Worm (Caenorhabditis elegans) whole organism, young adult: Measurements from ENCODE around the gene smg-3.

Experiments
- B0019.2 ChIP-seq: fragments of 200-800 bp; sonication (Bioruptor generic); conservative IDR thresholded peaks from 2 replicates; pipeline ENCODE4 v1.3.6; 2022; ENCODE audit warnings: missing genetic modification reagents, missing genetic modification characterization, missing compliant biosample characterization
- D2030.7 ChIP-seq: fragments of 200-800 bp; sonication (Bioruptor generic); IDR thresholded peaks from 2 replicates; pipeline ENCODE4 v1.3.6; 2022; ENCODE audit warnings: missing genetic modification reagents, missing genetic modification characterization, missing compliant biosample characterization
- F10E7.11 ChIP-seq: sonication (generic microtip); optimal IDR thresholded peaks from 2 replicates; lab custom pipeline; 2017; ENCODE audit warnings: mild to moderate bottlenecking, missing genetic modification characterization, moderate library complexity, missing compliant biosample characterization
- F23B12.7 ChIP-seq: sonication (generic microtip); optimal IDR thresholded peaks from 2 replicates; lab custom pipeline; 2017; ENCODE audit warnings: missing genetic modification characterization, mild to moderate bottlenecking, missing compliant biosample characterization, antibody characterized with exemption, moderate library complexity; ENCODE audit not compliant: insufficient read depth
- F33H1.4 ChIP-seq: fragments of 200-800 bp; sonication (Bioruptor generic); IDR thresholded peaks from 2 replicates; pipeline ENCODE4 v1.3.6; 2022; ENCODE audit warnings: missing genetic modification reagents, missing genetic modification characterization, missing compliant biosample characterization
- F55B11.4 ChIP-seq: sonication (generic microtip); optimal IDR thresholded peaks from 2 replicates; lab custom pipeline; 2016; ENCODE audit warnings: missing compliant biosample characterization, missing genetic modification characterization, borderline replicate concordance; ENCODE audit not compliant: insufficient read depth
- F57A8.1 ChIP-seq: fragments of 200-800 bp; sonication (Bioruptor generic); optimal IDR thresholded peaks from 2 replicates; lab custom pipeline; 2018; ENCODE audit warnings: mild to moderate bottlenecking, missing genetic modification characterization, moderate library complexity, missing compliant biosample characterization
- K12H6.12 ChIP-seq: fragments of 200-800 bp; sonication (Bioruptor generic); optimal IDR thresholded peaks from 2 replicates; lab custom pipeline; 2018; ENCODE audit warnings: mild to moderate bottlenecking, missing genetic modification characterization, missing compliant biosample characterization
- T07F8.4 ChIP-seq: sonication (generic microtip); optimal IDR thresholded peaks from 2 replicates; lab custom pipeline; 2016; ENCODE audit warnings: mild to moderate bottlenecking, missing genetic modification characterization, moderate library complexity, missing compliant biosample characterization
- Y53F4B.3 ChIP-seq: fragments of 200-800 bp; sonication (Bioruptor generic); IDR thresholded peaks from 2 replicates; pipeline ENCODE4 v1.3.6; 2022; ENCODE audit warnings: missing genetic modification reagents, missing genetic modification characterization, missing compliant biosample characterization
- Y95B8A.8 ChIP-seq: fragments of 200-800 bp; sonication (Bioruptor generic); IDR thresholded peaks from 2 replicates; pipeline ENCODE4 v1.3.6; 2022; ENCODE audit warnings: missing genetic modification reagents, missing genetic modification characterization, missing compliant biosample characterization
- ZK185.1 ChIP-seq: sonication (generic microtip); optimal IDR thresholded peaks from 2 replicates; lab custom pipeline; 2016; ENCODE audit warnings: mild to moderate bottlenecking, missing genetic modification characterization, missing compliant biosample characterization; ENCODE audit not compliant: poor library complexity, severe bottlenecking
- akir-1 ChIP-seq: fragments of 200-800 bp; sonication (Bioruptor generic); optimal IDR thresholded peaks from 2 replicates; lab custom pipeline; 2018; ENCODE audit warnings: mild to moderate bottlenecking, missing genetic modification characterization, moderate library complexity, missing compliant biosample characterization
- ama-1 ChIP-seq, 3 experiments: fragments of 150-350 bp in 1 of 3; sonication (generic microtip) in 2 of 3; optimal IDR thresholded peaks; 2 replicates each; lab custom pipeline; 2014 to 2018; ENCODE audit warnings: missing biosample characterization in 2 of 3, missing genetic modification characterization in 2 of 3, missing genetic modification reagents in 2 of 3
- aptf-3 ChIP-seq: fragments of 200-800 bp; sonication (Bioruptor generic); IDR thresholded peaks from 2 replicates; pipeline ENCODE4 v1.3.6; 2022; ENCODE audit warnings: missing genetic modification characterization, missing compliant biosample characterization
- athp-1 ChIP-seq: sonication (generic microtip); optimal IDR thresholded peaks from 2 replicates; lab custom pipeline; 2017; ENCODE audit warnings: mild to moderate bottlenecking, missing genetic modification characterization, missing compliant biosample characterization
- attf-3 ChIP-seq: fragments of 200-800 bp; sonication (Bioruptor generic); conservative IDR thresholded peaks from 2 replicates; pipeline ENCODE4 v1.3.6; 2022; ENCODE audit warnings: missing genetic modification reagents, missing genetic modification characterization, missing compliant biosample characterization
- attf-5 ChIP-seq: fragments of 200-800 bp; sonication (Bioruptor generic); optimal IDR thresholded peaks from 2 replicates; lab custom pipeline; 2018; ENCODE audit warnings: mild to moderate bottlenecking, missing genetic modification characterization, missing compliant biosample characterization
- attf-6 ChIP-seq: fragments of 200-800 bp; sonication (Bioruptor generic); IDR thresholded peaks from 2 replicates; pipeline ENCODE4 v1.3.6; 2022; ENCODE audit warnings: missing genetic modification reagents, missing genetic modification characterization, missing compliant biosample characterization
- cebp-1 ChIP-seq, 2 experiments: fragments of 200-800 bp in 1 of 2; sonication (Bioruptor generic) in 1 of 2; sonication (generic microtip) in 1 of 2; IDR thresholded peaks in 1 of 2; optimal IDR thresholded peaks in 1 of 2; 2 replicates each; pipeline versions ENCODE4 v1.3.6 to Lab custom; 2017 to 2022; ENCODE audit warnings: missing compliant biosample characterization in 2 of 2, missing genetic modification characterization in 2 of 2, mild to moderate bottlenecking in 1 of 2, missing genetic modification reagents in 1 of 2, moderate library complexity in 1 of 2
- ceh-100 ChIP-seq: fragments of 200-800 bp; sonication (Bioruptor generic); IDR thresholded peaks from 2 replicates; pipeline ENCODE4 v1.3.6; 2022; ENCODE audit warnings: missing genetic modification reagents, missing genetic modification characterization, missing compliant biosample characterization
- ceh-27 ChIP-seq: fragments of 200-800 bp; sonication (Bioruptor generic); optimal IDR thresholded peaks from 2 replicates; lab custom pipeline; 2018; ENCODE audit warnings: mild to moderate bottlenecking, missing genetic modification characterization, moderate library complexity, missing compliant biosample characterization
- ceh-79 ChIP-seq: sonication (generic microtip); optimal IDR thresholded peaks from 2 replicates; lab custom pipeline; 2017; ENCODE audit warnings: mild to moderate bottlenecking, missing genetic modification characterization, missing compliant biosample characterization
- dox-1 ChIP-seq: fragments of 200-800 bp; sonication (Bioruptor generic); IDR thresholded peaks from 2 replicates; pipeline ENCODE4 v1.3.6; 2022; ENCODE audit warnings: missing genetic modification reagents, missing genetic modification characterization, missing compliant biosample characterization
- dpl-1 ChIP-seq: fragments of 150-350 bp; optimal IDR thresholded peaks from 2 replicates; lab custom pipeline; 2014; ENCODE audit warnings: missing biosample characterization, missing genetic modification reagents, missing genetic modification characterization
- ets-4 ChIP-seq: fragments of 200-800 bp; sonication (Bioruptor generic); optimal IDR thresholded peaks from 2 replicates; lab custom pipeline; 2018; ENCODE audit warnings: mild to moderate bottlenecking, missing genetic modification characterization, missing compliant biosample characterization
- hlh-26 ChIP-seq: fragments of 200-800 bp; sonication (Bioruptor generic); conservative IDR thresholded peaks from 2 replicates; pipeline ENCODE4 v1.3.6; 2022; ENCODE audit warnings: missing genetic modification reagents, missing genetic modification characterization, missing compliant biosample characterization
- let-607 ChIP-seq, 2 experiments: fragments of 200-800 bp in 1 of 2; sonication (Bioruptor generic) in 1 of 2; sonication (generic microtip) in 1 of 2; optimal IDR thresholded peaks; 2 replicates each; lab custom pipeline; 2016 to 2018; ENCODE audit warnings: mild to moderate bottlenecking in 2 of 2, missing compliant biosample characterization in 2 of 2, missing genetic modification characterization in 2 of 2, moderate library complexity in 2 of 2, missing genotype in 1 of 2
- lin-26 ChIP-seq: fragments of 200-800 bp; sonication (Bioruptor generic); IDR thresholded peaks from 2 replicates; pipeline ENCODE4 v1.3.6; 2022; ENCODE audit warnings: missing genetic modification reagents, missing genetic modification characterization, missing compliant biosample characterization
- lin-40 ChIP-seq: sonication (generic microtip); optimal IDR thresholded peaks from 2 replicates; lab custom pipeline; 2016; ENCODE audit warnings: missing genetic modification characterization, mild to moderate bottlenecking, missing compliant biosample characterization, missing genotype, missing genetic modification reagents
- lsy-27 ChIP-seq: sonication (generic microtip); optimal IDR thresholded peaks from 2 replicates; lab custom pipeline; 2017; ENCODE audit warnings: missing genetic modification characterization, mild to moderate bottlenecking, missing compliant biosample characterization, antibody characterized with exemption, missing genotype, borderline replicate concordance; ENCODE audit not compliant: insufficient read depth
- madf-6 ChIP-seq: fragments of 200-800 bp; sonication (Bioruptor generic); IDR thresholded peaks from 2 replicates; pipeline ENCODE4 v1.3.6; 2022; ENCODE audit warnings: missing genetic modification reagents, missing genetic modification characterization, missing compliant biosample characterization
- mxl-1 ChIP-seq: sonication (generic microtip); optimal IDR thresholded peaks from 2 replicates; lab custom pipeline; 2016; ENCODE audit warnings: missing genetic modification characterization, missing compliant biosample characterization
- nfya-2 ChIP-seq: fragments of 200-800 bp; sonication (Bioruptor generic); IDR thresholded peaks from 2 replicates; pipeline ENCODE4 v1.3.6; 2022; ENCODE audit warnings: missing genetic modification reagents, missing genetic modification characterization, missing compliant biosample characterization
- nhr-27 ChIP-seq: fragments of 200-800 bp; sonication (Bioruptor generic); optimal IDR thresholded peaks from 2 replicates; lab custom pipeline; 2018; ENCODE audit warnings: mild to moderate bottlenecking, missing genetic modification characterization, moderate library complexity, missing compliant biosample characterization
- rcor-1 ChIP-seq: fragments of 200-800 bp; sonication (Bioruptor generic); IDR thresholded peaks from 2 replicates; pipeline ENCODE4 v1.3.6; 2022; ENCODE audit warnings: missing genetic modification reagents, missing genetic modification characterization, missing compliant biosample characterization
- rec-8 ChIP-seq, 2 experiments: sonication (generic microtip); optimal IDR thresholded peaks; 2 replicates each; lab custom pipeline; 2016; ENCODE audit warnings: mild to moderate bottlenecking in 2 of 2, missing genetic modification characterization in 2 of 2, missing genetic modification reagents in 2 of 2, missing genotype in 2 of 2, missing biosample characterization in 1 of 2, missing compliant biosample characterization in 1 of 2, moderate library complexity in 1 of 2
- repo-1 ChIP-seq: sonication (generic microtip); optimal IDR thresholded peaks from 2 replicates; lab custom pipeline; 2017; ENCODE audit warnings: mild to moderate bottlenecking, missing genetic modification characterization, missing compliant biosample characterization
- snpc-1.3 ChIP-seq: sonication (generic microtip); optimal IDR thresholded peaks from 2 replicates; lab custom pipeline; 2017; ENCODE audit warnings: missing genetic modification characterization, mild to moderate bottlenecking, missing compliant biosample characterization, antibody characterized with exemption, moderate library complexity, missing genotype, missing genetic modification reagents; ENCODE audit not compliant: insufficient read depth
- tlf-1 ChIP-seq: fragments of 200-800 bp; sonication (Bioruptor generic); optimal IDR thresholded peaks from 2 replicates; lab custom pipeline; 2018; ENCODE audit warnings: mild to moderate bottlenecking, missing genetic modification characterization, missing compliant biosample characterization
- unc-62 ChIP-seq: fragments of 150-350 bp; optimal IDR thresholded peaks from 2 replicates; lab custom pipeline; 2014; ENCODE audit warnings: missing biosample characterization, missing genetic modification reagents, missing genetic modification characterization
- xnd-1 ChIP-seq: sonication (generic microtip); optimal IDR thresholded peaks from 2 replicates; lab custom pipeline; 2016; ENCODE audit warnings: missing genotype, missing genetic modification reagents, missing genetic modification characterization, missing compliant biosample characterization

The smg-3 gene

ce11 chrIV:6323654-6324224 lies 49.2 kb downstream of the smg-3 start, which contains the start of gene sqd-1 (continued):
- peak; percentile 96 for TF ChIP-seq lin-40 (tag; lab: Kevin White, UChicago)
- peak; percentile 57 for TF ChIP-seq nhr-27 (tag; lab: Kevin White, UChicago)
- peak; percentile 87 for TF ChIP-seq ceh-100 (GFP tag; lab: Robert Waterston, UW)
- peak; percentile 86 for TF ChIP-seq madf-6 (GFP tag; lab: Robert Waterston, UW)
- TF ChIP-seq cebp-1 (GFP tag; IDR thresholded peaks at IDR 0.05; lab: Robert Waterston, UW), result peak; percentile 73
- TF ChIP-seq cebp-1 (tag; optimal IDR thresholded peaks at IDR 0.05; lab: Kevin White, UChicago), result peak; percentile 90
- TF ChIP-seq aptf-3 (GFP tag; lab: Robert Waterston, UW), result 0 out of 2 replicates have a peak, but pooled peaks have one; percentile 36
- peak; percentile 90 for TF ChIP-seq repo-1
- peak; percentile 87 for TF ChIP-seq athp-1 (tag; lab: Kevin White, UChicago)
- peak; percentile 61 for TF ChIP-seq dpl-1
- TF ChIP-seq, all 124 proteins: peak for 96

- TF ChIP-seq K12H6.12 (tag; lab: Kevin White, UChicago), result peak; percentile 90
- peak; percentile 46 for TF ChIP-seq cebp-1 (GFP tag; IDR thresholded peaks at IDR 0.05; lab: Robert Waterston, UW)
- TF ChIP-seq cebp-1 (tag; optimal IDR thresholded peaks at IDR 0.05; lab: Kevin White, UChicago), result peak; percentile 84
- TF ChIP-seq ZK185.1 (tag; lab: Kevin White, UChicago), result peak; percentile 97
- TF ChIP-seq akir-1, result peak; percentile 80
- TF ChIP-seq ama-1 (optimal IDR thresholded peaks at IDR 0.05; lab: Kevin White, UChicago), result no peak
- TF ChIP-seq ama-1 (GFP tag; optimal IDR thresholded peaks at IDR 0.05; lab: Kevin White, UChicago), result peak in 1 of 2 experiments; percentile 69
- no peak for TF ChIP-seq aptf-3 (GFP tag; lab: Robert Waterston, UW)
- TF ChIP-seq unc-62 (GFP tag; lab: Kevin White, UChicago), result no peak
- peak; percentile 24 for TF ChIP-seq F23B12.7 (tag; lab: Kevin White, UChicago)
- TF ChIP-seq snpc-1.3, result peak; percentile 66
- peak; percentile 73; the same call in 1 of the 2 replicates for TF ChIP-seq ceh-100 (GFP tag; lab: Robert Waterston, UW)
- TF ChIP-seq rcor-1, result peak; percentile 83
- TF ChIP-seq F57A8.1 (GFP tag; lab: Kevin White, UChicago), result no peak
- peak; percentile 39 for TF ChIP-seq attf-5 (GFP tag; lab: Kevin White, UChicago)
- peak; percentile 63; the same call in 1 of the 2 replicates for TF ChIP-seq D2030.7
- no peak for TF ChIP-seq F55B11.4 (tag; lab: Kevin White, UChicago)
- TF ChIP-seq xnd-1 (tag; lab: Kevin White, UChicago), result no peak
- TF ChIP-seq attf-6 (GFP tag; lab: Robert Waterston, UW), result peak; percentile 65
- TF ChIP-seq T07F8.4 (tag; lab: Kevin White, UChicago), result no peak
- TF ChIP-seq rec-8 (tag; optimal IDR thresholded peaks at IDR 0.05; lab: Kevin White, UChicago), result peak; percentile 69 to 87
- TF ChIP-seq F10E7.11, result peak; percentile 61
- no peak for TF ChIP-seq lsy-27 (tag; lab: Kevin White, UChicago)
- TF ChIP-seq ceh-27, result peak; percentile 96
- no peak for TF ChIP-seq lin-26 (GFP tag; lab: Robert Waterston, UW)
- TF ChIP-seq tlf-1 (GFP tag; lab: Kevin White, UChicago), result peak; percentile 69
- TF ChIP-seq dox-1, result peak; percentile 78
- no peak for TF ChIP-seq nfya-2 (GFP tag; lab: Robert Waterston, UW)
- TF ChIP-seq let-607 (tag; optimal IDR thresholded peaks at IDR 0.05; lab: Kevin White, UChicago), result peak; percentile 23 to 80
- TF ChIP-seq ceh-79 (tag; lab: Kevin White, UChicago), result no peak
- TF ChIP-seq repo-1, result peak; percentile 35
- TF ChIP-seq B0019.2 (GFP tag; lab: Robert Waterston, UW), result 0 out of 2 replicates have a peak, but pooled peaks have one; percentile 26
- peak; percentile 77 for TF ChIP-seq F33H1.4
- TF ChIP-seq mxl-1 (tag; lab: Kevin White, UChicago), result no peak
- TF ChIP-seq attf-3 (GFP tag; lab: Robert Waterston, UW), result peak; percentile 53
- TF ChIP-seq Y53F4B.3 (GFP tag; lab: Robert Waterston, UW), result no peak
- TF ChIP-seq ets-4 (GFP tag; lab: Kevin White, UChicago), result no peak
- TF ChIP-seq hlh-26 (GFP tag; lab: Robert Waterston, UW), result no peak
- TF ChIP-seq Y95B8A.8 (GFP tag; lab: Robert Waterston, UW), result no peak
These were observed 51.2 kb downstream of the smg-3 start, which contains the start of gene Y73B6BL.29 for ce11 chrIV:6321667-6322066. Y73B6BL.29 (plus strand) TSS chrIV:6321929.
